Worm (Caenorhabditis elegans): Measurements from ENCODE around the gene C07G2.5.

DNA sequence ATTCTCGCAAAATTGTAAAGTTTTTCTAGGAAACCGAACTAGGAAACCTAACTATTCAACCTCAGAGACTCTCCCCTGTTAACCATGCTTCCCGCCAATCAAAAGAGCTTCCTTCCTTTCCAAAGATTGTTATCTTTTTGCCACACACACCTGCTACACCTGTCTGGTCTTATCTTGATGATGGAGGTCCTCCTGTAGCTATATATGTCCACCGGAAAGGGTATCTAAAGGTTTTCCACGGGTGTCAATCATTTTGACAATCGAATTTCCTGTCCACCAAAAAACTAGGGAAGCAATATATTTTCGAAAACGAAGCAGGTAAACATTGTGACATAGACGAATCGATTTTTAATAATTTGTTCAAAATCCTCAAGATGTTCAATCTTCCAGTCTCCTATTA, 45.1 kb downstream of the C07G2.5 start:
- TF ChIP-seq ama-1 (optimal IDR thresholded peaks at IDR 0.05) (no peak), pha-4 (GFP tag; IDR thresholded peaks at IDR 0.05) (no peak), pha-4 (tag; optimal IDR thresholded peaks at IDR 0.05) (no peak), mxl-3 (GFP tag; optimal IDR thresholded peaks at IDR 0.05) (no peak), lin-13 (GFP tag; optimal IDR thresholded peaks at IDR 0.05) (no peak), egl-27 (tag; optimal IDR thresholded peaks at IDR 0.05) (no peak), nhr-48 (tag; optimal IDR thresholded peaks at IDR 0.05) (no peak), saeg-2 (GFP tag; IDR thresholded peaks at IDR 0.05) (no peak), unc-39 (tag; optimal IDR thresholded peaks at IDR 0.05) (no peak), Y5F2A.4 (GFP tag; optimal IDR thresholded peaks at IDR 0.05) (no peak), nhr-76 (tag; optimal IDR thresholded peaks at IDR 0.05) (no peak)

Measured in whole organism, L4 larva.